Worm (Caenorhabditis elegans) whole organism, young adult: ENCODE measurements around the gene srw-53.

Experiments used
- F23B12.7 ChIP-seq: sonication (generic microtip); optimal IDR thresholded peaks from 2 replicates; lab custom pipeline; 2017; ENCODE audit warnings: missing genetic modification characterization, mild to moderate bottlenecking, missing compliant biosample characterization, antibody characterized with exemption, moderate library complexity; ENCODE audit not compliant: insufficient read depth
- F37B4.10 ChIP-seq: fragments of 200-800 bp; sonication (Bioruptor generic); IDR thresholded peaks from 2 replicates; pipeline ENCODE4 v1.3.6; 2022; ENCODE audit warnings: missing genetic modification characterization, missing compliant biosample characterization
- F49E8.2 ChIP-seq: sonication (generic microtip); optimal IDR thresholded peaks from 3 replicates; lab custom pipeline; 2017; ENCODE audit warnings: missing genetic modification characterization, mild to moderate bottlenecking, missing compliant biosample characterization, antibody characterized with exemption, moderate library complexity; ENCODE audit not compliant: insufficient read depth
- F55B11.4 ChIP-seq: sonication (generic microtip); optimal IDR thresholded peaks from 2 replicates; lab custom pipeline; 2016; ENCODE audit warnings: missing compliant biosample characterization, missing genetic modification characterization, borderline replicate concordance; ENCODE audit not compliant: insufficient read depth
- F57A8.1 ChIP-seq: fragments of 200-800 bp; sonication (Bioruptor generic); optimal IDR thresholded peaks from 2 replicates; lab custom pipeline; 2018; ENCODE audit warnings: mild to moderate bottlenecking, missing genetic modification characterization, moderate library complexity, missing compliant biosample characterization
- F57C9.4 ChIP-seq: sonication (generic microtip); optimal IDR thresholded peaks from 2 replicates; lab custom pipeline; 2017; ENCODE audit warnings: mild to moderate bottlenecking, missing genetic modification characterization, missing compliant biosample characterization
- Y95B8A.8 ChIP-seq: fragments of 200-800 bp; sonication (Bioruptor generic); IDR thresholded peaks from 2 replicates; pipeline ENCODE4 v1.3.6; 2022; ENCODE audit warnings: missing genetic modification reagents, missing genetic modification characterization, missing compliant biosample characterization
- ama-1 ChIP-seq, 3 experiments: fragments of 150-350 bp in 1 of 3; sonication (generic microtip) in 2 of 3; optimal IDR thresholded peaks; 2 replicates each; lab custom pipeline; 2014 to 2018; ENCODE audit warnings: missing biosample characterization in 2 of 3, missing genetic modification characterization in 2 of 3, missing genetic modification reagents in 2 of 3
- atf-7 ChIP-seq: sonication (generic microtip); optimal IDR thresholded peaks from 2 replicates; lab custom pipeline; 2017; ENCODE audit warnings: mild to moderate bottlenecking, missing genetic modification characterization, missing compliant biosample characterization
- cebp-2 ChIP-seq: fragments of 200-800 bp; sonication (Bioruptor generic); IDR thresholded peaks from 2 replicates; pipeline ENCODE4 v1.3.6; 2022; ENCODE audit warnings: missing genetic modification characterization, missing compliant biosample characterization
- ceh-27 ChIP-seq: fragments of 200-800 bp; sonication (Bioruptor generic); optimal IDR thresholded peaks from 2 replicates; lab custom pipeline; 2018; ENCODE audit warnings: mild to moderate bottlenecking, missing genetic modification characterization, moderate library complexity, missing compliant biosample characterization
- ceh-58 ChIP-seq: fragments of 200-800 bp; sonication (Bioruptor generic); IDR thresholded peaks from 2 replicates; pipeline ENCODE4 v1.3.6; 2022; ENCODE audit warnings: missing genetic modification characterization, missing compliant biosample characterization
- ceh-91 ChIP-seq: fragments of 200-800 bp; sonication (Bioruptor generic); IDR thresholded peaks from 2 replicates; pipeline ENCODE4 v1.3.6; 2022; ENCODE audit warnings: missing genetic modification reagents, missing genetic modification characterization, missing compliant biosample characterization
- dox-1 ChIP-seq: fragments of 200-800 bp; sonication (Bioruptor generic); IDR thresholded peaks from 2 replicates; pipeline ENCODE4 v1.3.6; 2022; ENCODE audit warnings: missing genetic modification reagents, missing genetic modification characterization, missing compliant biosample characterization
- efl-1 ChIP-seq: fragments of 150-350 bp; optimal IDR thresholded peaks from 2 replicates; lab custom pipeline; 2014; ENCODE audit warnings: missing biosample characterization, missing genetic modification reagents, missing genetic modification characterization
- egrh-3 ChIP-seq: fragments of 200-800 bp; sonication (Bioruptor generic); IDR thresholded peaks from 2 replicates; pipeline ENCODE4 v1.3.6; 2022; ENCODE audit warnings: missing genetic modification reagents, missing genetic modification characterization, missing compliant biosample characterization
- ets-4 ChIP-seq: fragments of 200-800 bp; sonication (Bioruptor generic); optimal IDR thresholded peaks from 2 replicates; lab custom pipeline; 2018; ENCODE audit warnings: mild to moderate bottlenecking, missing genetic modification characterization, missing compliant biosample characterization
- hmg-20 ChIP-seq: fragments of 200-800 bp; sonication (Bioruptor generic); IDR thresholded peaks from 2 replicates; pipeline ENCODE4 v1.3.6; 2022; ENCODE audit warnings: missing genetic modification reagents, missing genetic modification characterization, missing compliant biosample characterization
- lin-35 ChIP-seq, 3 experiments: fragments of 150-350 bp in 2 of 3; sonication (generic microtip) in 1 of 3; optimal IDR thresholded peaks; 2 replicates each; lab custom pipeline; 2014 to 2018; ENCODE audit warnings: missing biosample characterization in 3 of 3, missing genetic modification characterization in 3 of 3, missing genetic modification reagents in 3 of 3
- lin-40 ChIP-seq: sonication (generic microtip); optimal IDR thresholded peaks from 2 replicates; lab custom pipeline; 2016; ENCODE audit warnings: missing genetic modification characterization, mild to moderate bottlenecking, missing compliant biosample characterization, missing genotype, missing genetic modification reagents
- lsl-1 ChIP-seq: fragments of 200-800 bp; sonication (Bioruptor generic); optimal IDR thresholded peaks from 2 replicates; lab custom pipeline; 2018; ENCODE audit warnings: mild to moderate bottlenecking, missing genetic modification characterization, moderate library complexity, missing compliant biosample characterization
- madf-8 ChIP-seq: fragments of 200-800 bp; sonication (Bioruptor generic); conservative IDR thresholded peaks from 2 replicates; pipeline ENCODE4 v1.3.6; 2022; ENCODE audit warnings: missing genetic modification reagents, missing genetic modification characterization, missing compliant biosample characterization
- mcd-1 ChIP-seq: fragments of 200-800 bp; sonication (Bioruptor generic); IDR thresholded peaks from 2 replicates; pipeline ENCODE4 v1.3.6; 2022; ENCODE audit warnings: missing genetic modification reagents, missing genetic modification characterization, missing compliant biosample characterization
- nhr-80 ChIP-seq: sonication (generic microtip); optimal IDR thresholded peaks from 2 replicates; lab custom pipeline; 2016; ENCODE audit warnings: missing genetic modification characterization, missing compliant biosample characterization
- pbrm-1 ChIP-seq: fragments of 200-800 bp; sonication (Bioruptor generic); IDR thresholded peaks from 2 replicates; pipeline ENCODE4 v1.3.6; 2022; ENCODE audit warnings: missing genetic modification reagents, missing genetic modification characterization, missing compliant biosample characterization
- rec-8 ChIP-seq, 2 experiments: sonication (generic microtip); optimal IDR thresholded peaks; 2 replicates each; lab custom pipeline; 2016; ENCODE audit warnings: mild to moderate bottlenecking in 2 of 2, missing genetic modification characterization in 2 of 2, missing genetic modification reagents in 2 of 2, missing genotype in 2 of 2, missing biosample characterization in 1 of 2, missing compliant biosample characterization in 1 of 2, moderate library complexity in 1 of 2
- sdz-38 ChIP-seq: sonication (generic microtip); optimal IDR thresholded peaks from 2 replicates; lab custom pipeline; 2016; ENCODE audit warnings: missing genotype, missing genetic modification characterization, missing compliant biosample characterization
- snpc-3.4 ChIP-seq: sonication (generic microtip); optimal IDR thresholded peaks from 2 replicates; lab custom pipeline; 2017; ENCODE audit warnings: missing genetic modification characterization, mild to moderate bottlenecking, missing compliant biosample characterization, antibody characterized with exemption, moderate library complexity, missing genotype, missing genetic modification reagents
- snpc-4 ChIP-seq, 5 experiments: fragments of 150-350 bp in 1 of 5; sonication (generic microtip) in 4 of 5; optimal IDR thresholded peaks; 2 replicates each; lab custom pipeline; 2014 to 2018; ENCODE audit warnings: missing genetic modification characterization in 5 of 5, missing biosample characterization in 3 of 5, antibody characterized with exemption in 2 of 5, mild to moderate bottlenecking in 2 of 5, missing compliant biosample characterization in 2 of 5, missing genotype in 2 of 5, moderate library complexity in 2 of 5, missing genetic modification reagents in 1 of 5
- unc-130 ChIP-seq: sonication (generic microtip); optimal IDR thresholded peaks from 2 replicates; lab custom pipeline; 2016; ENCODE audit warnings: missing genetic modification reagents, missing genetic modification characterization, missing compliant biosample characterization
- unc-62 ChIP-seq: fragments of 150-350 bp; optimal IDR thresholded peaks from 2 replicates; lab custom pipeline; 2014; ENCODE audit warnings: missing biosample characterization, missing genetic modification reagents, missing genetic modification characterization
- xnd-1 ChIP-seq: sonication (generic microtip); optimal IDR thresholded peaks from 2 replicates; lab custom pipeline; 2016; ENCODE audit warnings: missing genotype, missing genetic modification reagents, missing genetic modification characterization, missing compliant biosample characterization
- zim-3 ChIP-seq: sonication (generic microtip); optimal IDR thresholded peaks from 2 replicates; lab custom pipeline; 2017; ENCODE audit warnings: mild to moderate bottlenecking, missing genetic modification characterization, moderate library complexity, missing compliant biosample characterization
- ztf-26 ChIP-seq: sonication (generic microtip); optimal IDR thresholded peaks from 2 replicates; lab custom pipeline; 2017; ENCODE audit warnings: missing genetic modification characterization, missing compliant biosample characterization
- ztf-28 ChIP-seq: fragments of 200-800 bp; sonication (Bioruptor generic); IDR thresholded peaks from 2 replicates; pipeline ENCODE4 v1.3.6; 2022; ENCODE audit warnings: missing genetic modification reagents, missing genetic modification characterization, missing compliant biosample characterization

The srw-53 gene

ce11 chrV:15974836-15975235 lies 31.6 kb downstream of the srw-53 start, which contains the start of gene sru-22 (continued):
- no peak for TF ChIP-seq lsl-1 (GFP tag; lab: Kevin White, UChicago)

- no peak for TF ChIP-seq madf-8
- no peak for TF ChIP-seq ceh-58 (GFP tag; lab: Robert Waterston, UW)
- no peak for TF ChIP-seq F55B11.4 (tag; lab: Kevin White, UChicago)
- TF ChIP-seq mcd-1 (GFP tag; lab: Robert Waterston, UW), result no peak
- no peak for TF ChIP-seq lin-35 (GFP tag; optimal IDR thresholded peaks at IDR 0.05; lab: Kevin White, UChicago)
- no peak for TF ChIP-seq ceh-91 (GFP tag; lab: Robert Waterston, UW)
- TF ChIP-seq sdz-38 (tag; lab: Kevin White, UChicago), result no peak
- TF ChIP-seq egrh-3 (GFP tag; lab: Robert Waterston, UW), result no peak
- TF ChIP-seq zim-3 (tag; lab: Kevin White, UChicago), result no peak
- TF ChIP-seq F57C9.4 (tag; lab: Kevin White, UChicago), result no peak
- TF ChIP-seq F23B12.7, result no peak
- no peak for TF ChIP-seq dox-1
- TF ChIP-seq ama-1 (optimal IDR thresholded peaks at IDR 0.05; lab: Kevin White, UChicago), result no peak
- no peak for TF ChIP-seq ama-1 (GFP tag; optimal IDR thresholded peaks at IDR 0.05; lab: Kevin White, UChicago)
- no peak for TF ChIP-seq F37B4.10 (GFP tag; lab: Robert Waterston, UW)
Observed at ce11 chrV:15975845-15976244, 32.6 kb downstream of the srw-53 start, which contains the start of gene clec-232. clec-232 (plus strand) TSS chrV:15976145.

- TF ChIP-seq nhr-80 (tag; lab: Kevin White, UChicago), result peak; percentile 78
- TF ChIP-seq F57A8.1 (GFP tag; lab: Kevin White, UChicago), result no peak
- peak; percentile 24 for TF ChIP-seq atf-7 (tag; lab: Kevin White, UChicago)
- peak; percentile 95 for TF ChIP-seq unc-62 (GFP tag; lab: Kevin White, UChicago)
Observed at ce11 chrV:15978232-15978764, 35.1 kb downstream of the srw-53 start, which contains the start of gene oac-20. oac-20 (plus strand) TSS chrV:15978714.

ce11 chrV:15982733-15983344 lies 39.6 kb downstream of the srw-53 start, which contains the start of the genes fbxa-99 and F36G9.13:
fbxa-99 (minus strand) TSS chrV:15982854.
F36G9.13 (plus strand) TSS chrV:15983294.
- TF ChIP-seq unc-130 (GFP tag; lab: Kevin White, UChicago), result no peak
- no peak for TF ChIP-seq snpc-4 (GFP tag; optimal IDR thresholded peaks at IDR 0.05; lab: Kevin White, UChicago)
- peak; percentile 77 to 90 (median 81) for TF ChIP-seq snpc-4 (tag; optimal IDR thresholded peaks at IDR 0.05; lab: Kevin White, UChicago)
- TF ChIP-seq, all 124 proteins: peak for 1

ce11 chrV:15988074-15988473 lies 44.8 kb downstream of the srw-53 start, which contains the start of gene F36G9.15:
F36G9.15 (minus strand) TSS chrV:15988174.
- TF ChIP-seq ets-4 (GFP tag; lab: Kevin White, UChicago) (no peak), F49E8.2 (tag; lab: Kevin White, UChicago) (no peak), F55B11.4 (tag; lab: Kevin White, UChicago) (no peak), unc-62 (GFP tag; lab: Kevin White, UChicago) (no peak), snpc-3.4 (tag; lab: Kevin White, UChicago) (no peak), pbrm-1 (GFP tag; lab: Robert Waterston, UW) (no peak), ztf-28 (GFP tag; lab: Robert Waterston, UW) (no peak), nhr-80 (tag; lab: Kevin White, UChicago) (no peak), cebp-2 (GFP tag; lab: Robert Waterston, UW) (no peak), zim-3 (tag; lab: Kevin White, UChicago) (no peak), ceh-91 (GFP tag; lab: Robert Waterston, UW) (no peak), xnd-1 (tag; lab: Kevin White, UChicago) (no peak), ceh-27 (GFP tag; lab: Kevin White, UChicago) (no peak), ama-1 (optimal IDR thresholded peaks at IDR 0.05; lab: Kevin White, UChicago) (no peak), ama-1 (GFP tag; optimal IDR thresholded peaks at IDR 0.05; lab: Kevin White, UChicago) (no peak), rec-8 (tag; optimal IDR thresholded peaks at IDR 0.05; lab: Kevin White, UChicago) (no peak), Y95B8A.8 (GFP tag; lab: Robert Waterston, UW) (no peak), hmg-20 (GFP tag; lab: Robert Waterston, UW) (no peak), ztf-26 (tag; lab: Kevin White, UChicago) (no peak), efl-1 (GFP tag; lab: Kevin White, UChicago) (no peak), lin-40 (no peak)
